Fruit fly (Drosophila melanogaster) whole organism, embryonic: Measurements from ENCODE around the gene CG5510.

ENCODE experiments used
- Atf-2 ChIP-seq: fragments of 200-800 bp; sonication (Bioruptor generic); optimal IDR thresholded peaks from 2 replicates; lab custom pipeline; 2016; ENCODE audit warnings: missing biosample characterization, missing genetic modification characterization
- Atf6 ChIP-seq: fragments of 200-800 bp; sonication (Bioruptor generic); IDR thresholded peaks from 2 replicates; pipeline ENCODE4 v1.3.6; 2022; ENCODE audit warnings: missing biosample characterization, missing genetic modification characterization
- CG10979 ChIP-seq: fragments of 200-800 bp; sonication (Bioruptor generic); optimal IDR thresholded peaks from 2 replicates; lab custom pipeline; 2018; ENCODE audit warnings: missing biosample characterization, mild to moderate bottlenecking, missing genetic modification characterization, moderate library complexity
- CG11247 ChIP-seq: fragments of 200-800 bp; sonication (Bioruptor generic); IDR thresholded peaks from 2 replicates; pipeline ENCODE4 v1.3.6; 2022; ENCODE audit warnings: missing biosample characterization, missing genetic modification characterization
- CG12769 ChIP-seq: fragments of 200-800 bp; sonication (Bioruptor generic); optimal IDR thresholded peaks from 2 replicates; lab custom pipeline; 2019; ENCODE audit warnings: missing biosample characterization, mild to moderate bottlenecking, missing genetic modification characterization, moderate library complexity
- CG16813 ChIP-seq: fragments of 200-800 bp; sonication (Bioruptor generic); IDR thresholded peaks from 3 replicates; pipeline ENCODE4 v1.3.6; 2022; ENCODE audit warnings: missing biosample characterization, missing genetic modification characterization; ENCODE audit not compliant: partially characterized antibody
- CG17385 ChIP-seq: fragments of 200-800 bp; sonication (Bioruptor generic); optimal IDR thresholded peaks from 3 replicates; lab custom pipeline; 2018; ENCODE audit warnings: missing biosample characterization, mild to moderate bottlenecking, missing genetic modification characterization
- CG17612 ChIP-seq: fragments of 200-800 bp; sonication (Bioruptor generic); IDR thresholded peaks from 2 replicates; pipeline ENCODE4 v1.3.6; 2022; ENCODE audit warnings: missing biosample characterization, missing genetic modification characterization
- CG18011 ChIP-seq: fragments of 200-800 bp; sonication (Bioruptor generic); optimal IDR thresholded peaks from 2 replicates; lab custom pipeline; 2017; ENCODE audit warnings: missing biosample characterization, missing genetic modification characterization, mild to moderate bottlenecking, moderate library complexity, missing genotype
- CG18599 ChIP-seq: fragments of 200-800 bp; sonication (Bioruptor generic); optimal IDR thresholded peaks from 3 replicates; lab custom pipeline; 2017; ENCODE audit warnings: missing biosample characterization, missing genetic modification characterization, mild to moderate bottlenecking, moderate library complexity, missing genetic modification reagents
- CG2889 ChIP-seq: fragments of 200-800 bp; sonication (Bioruptor generic); IDR thresholded peaks from 3 replicates; pipeline ENCODE4 v1.3.6; 2022; ENCODE audit warnings: missing biosample characterization, missing genetic modification characterization
- CG30020 ChIP-seq: fragments of 200-800 bp; optimal IDR thresholded peaks from 2 replicates; lab custom pipeline; 2019; ENCODE audit warnings: missing biosample characterization, mild to moderate bottlenecking, missing genetic modification characterization, moderate library complexity
- CG30431 ChIP-seq: fragments of 200-800 bp; sonication (Bioruptor generic); optimal IDR thresholded peaks from 2 replicates; lab custom pipeline; 2017; ENCODE audit warnings: missing biosample characterization, missing genetic modification characterization
- CG31388 ChIP-seq: fragments of 200-800 bp; sonication (Bioruptor generic); optimal IDR thresholded peaks from 2 replicates; lab custom pipeline; 2016; ENCODE audit warnings: missing biosample characterization, missing genetic modification characterization
- CG4328 ChIP-seq: fragments of 200-800 bp; sonication (Bioruptor generic); optimal IDR thresholded peaks from 3 replicates; lab custom pipeline; 2017; ENCODE audit warnings: missing biosample characterization, missing genetic modification reagents, missing genetic modification characterization
- CG7271 ChIP-seq: fragments of 200-800 bp; sonication (Bioruptor generic); optimal IDR thresholded peaks from 2 replicates; lab custom pipeline; 2018; ENCODE audit warnings: missing biosample characterization, mild to moderate bottlenecking, missing genetic modification characterization, moderate library complexity
- CG7357 ChIP-seq: fragments of 200-800 bp; sonication (Bioruptor generic); IDR thresholded peaks from 3 replicates; pipeline ENCODE4 v1.3.6; 2022; ENCODE audit warnings: missing biosample characterization, missing genetic modification characterization
- CG7839 ChIP-seq: fragments of 200-800 bp; sonication (Bioruptor generic); optimal IDR thresholded peaks from 3 replicates; lab custom pipeline; 2018; ENCODE audit warnings: missing biosample characterization, mild to moderate bottlenecking, missing genetic modification characterization, moderate library complexity
- CG8924 ChIP-seq: fragments of 200-800 bp; optimal IDR thresholded peaks from 3 replicates; lab custom pipeline; 2019; ENCODE audit warnings: missing biosample characterization, mild to moderate bottlenecking, missing genetic modification characterization, moderate library complexity
- D19A ChIP-seq: fragments of 200-800 bp; optimal IDR thresholded peaks from 3 replicates; lab custom pipeline; 2019; ENCODE audit warnings: missing biosample characterization, mild to moderate bottlenecking, missing genetic modification characterization, moderate library complexity
- Dad ChIP-seq: fragments of 200-800 bp; sonication (Bioruptor generic); optimal IDR thresholded peaks from 3 replicates; lab custom pipeline; 2016; ENCODE audit warnings: missing biosample characterization, missing genetic modification characterization
- Dfd ChIP-seq, 2 experiments: fragments of >200 bp; optimal IDR thresholded peaks; 2 replicates each; lab custom pipeline; 2017; ENCODE audit warnings: missing biosample characterization in 2 of 2, missing genetic modification characterization in 2 of 2
- Fer2 ChIP-seq: fragments of 200-800 bp; sonication (Bioruptor generic); optimal IDR thresholded peaks from 2 replicates; lab custom pipeline; 2018; ENCODE audit warnings: missing biosample characterization, mild to moderate bottlenecking, missing genetic modification characterization, moderate library complexity
- HHEX ChIP-seq: fragments of 200-800 bp; sonication (Bioruptor generic); optimal IDR thresholded peaks from 3 replicates; lab custom pipeline; 2017; ENCODE audit warnings: missing biosample characterization, mild to moderate bottlenecking, missing genetic modification characterization, missing genetic modification reagents
- Mad ChIP-seq: fragments of 200-800 bp; sonication (Bioruptor generic); optimal IDR thresholded peaks from 2 replicates; lab custom pipeline; 2016; ENCODE audit warnings: missing biosample characterization, missing genetic modification characterization
- NC2β ChIP-seq: fragments of 200-800 bp; sonication (Bioruptor generic); optimal IDR thresholded peaks from 2 replicates; lab custom pipeline; 2016; ENCODE audit warnings: missing biosample characterization, missing genetic modification characterization
- NK7.1 ChIP-seq: fragments of 200-800 bp; sonication (Bioruptor generic); optimal IDR thresholded peaks from 3 replicates; lab custom pipeline; 2016; ENCODE audit warnings: missing biosample characterization, missing genetic modification characterization
- Oaz ChIP-seq: fragments of 200-800 bp; sonication (Bioruptor generic); IDR thresholded peaks from 2 replicates; pipeline ENCODE4 v1.3.6; 2022; ENCODE audit warnings: missing biosample characterization, missing genetic modification characterization
- Rfx ChIP-seq: fragments of 200-800 bp; sonication (Bioruptor generic); IDR thresholded peaks from 2 replicates; pipeline ENCODE4 v1.3.6; 2022; ENCODE audit warnings: missing biosample characterization, missing genetic modification characterization
- YL-1 ChIP-seq: fragments of 200-800 bp; sonication (Bioruptor generic); optimal IDR thresholded peaks from 3 replicates; lab custom pipeline; 2017; ENCODE audit warnings: missing biosample characterization, mild to moderate bottlenecking, missing genetic modification characterization
- ap ChIP-seq: fragments of 200-800 bp; sonication (Bioruptor generic); IDR thresholded peaks from 2 replicates; pipeline ENCODE4 v1.3.6; 2022; ENCODE audit warnings: missing biosample characterization, missing genetic modification characterization
- chif ChIP-seq, 2 experiments: fragments of 200-800 bp; sonication (Bioruptor generic); optimal IDR thresholded peaks; 3 replicates each; lab custom pipeline; 2016; ENCODE audit warnings: missing biosample characterization in 2 of 2, missing genetic modification characterization in 2 of 2
- chinmo ChIP-seq: fragments of 200-800 bp; sonication (Bioruptor generic); IDR thresholded peaks from 4 replicates; pipeline ENCODE4 v1.3.6; 2022; ENCODE audit warnings: missing biosample characterization, missing genetic modification characterization; ENCODE audit not compliant: partially characterized antibody
- chn ChIP-seq: fragments of 200-800 bp; sonication (Bioruptor generic); optimal IDR thresholded peaks from 2 replicates; lab custom pipeline; 2016; ENCODE audit warnings: missing biosample characterization, missing genetic modification characterization
- crc ChIP-seq: fragments of 200-800 bp; sonication (Bioruptor generic); optimal IDR thresholded peaks from 2 replicates; lab custom pipeline; 2016; ENCODE audit warnings: missing biosample characterization, missing genetic modification characterization
- dmrt99B ChIP-seq: fragments of 200-800 bp; sonication (Bioruptor generic); optimal IDR thresholded peaks from 2 replicates; lab custom pipeline; 2018; ENCODE audit warnings: missing biosample characterization, mild to moderate bottlenecking, missing genetic modification characterization, moderate library complexity
- emc ChIP-seq: fragments of 200-800 bp; sonication (Bioruptor generic); optimal IDR thresholded peaks from 2 replicates; lab custom pipeline; 2016; ENCODE audit warnings: missing biosample characterization, missing genetic modification characterization
- fd3F ChIP-seq: fragments of 200-800 bp; sonication (Bioruptor generic); optimal IDR thresholded peaks from 2 replicates; lab custom pipeline; 2018; ENCODE audit warnings: missing biosample characterization, mild to moderate bottlenecking, missing genetic modification characterization, moderate library complexity
- fd96Cb ChIP-seq: fragments of 200-800 bp; sonication (Bioruptor generic); optimal IDR thresholded peaks from 2 replicates; lab custom pipeline; 2018; ENCODE audit warnings: missing biosample characterization, mild to moderate bottlenecking, missing genetic modification characterization, moderate library complexity
- grn ChIP-seq: fragments of 200-800 bp; sonication (Bioruptor generic); optimal IDR thresholded peaks from 3 replicates; lab custom pipeline; 2017; ENCODE audit warnings: missing biosample characterization, missing genetic modification characterization
- mam ChIP-seq: fragments of 200-800 bp; sonication (Bioruptor generic); optimal IDR thresholded peaks from 3 replicates; lab custom pipeline; 2016; ENCODE audit warnings: missing biosample characterization, missing genetic modification characterization
- nerfin-1 ChIP-seq: fragments of 200-800 bp; sonication (Bioruptor generic); optimal IDR thresholded peaks from 3 replicates; lab custom pipeline; 2019; ENCODE audit warnings: missing biosample characterization, mild to moderate bottlenecking, missing genetic modification characterization, moderate library complexity
- pb ChIP-seq: fragments of 200-800 bp; sonication (Bioruptor generic); optimal IDR thresholded peaks from 3 replicates; lab custom pipeline; 2016; ENCODE audit warnings: missing biosample characterization, missing genetic modification characterization
- repo ChIP-seq: fragments of 200-800 bp; sonication (Bioruptor generic); optimal IDR thresholded peaks from 2 replicates; lab custom pipeline; 2016; ENCODE audit warnings: missing biosample characterization, missing genetic modification characterization
- sd ChIP-seq: fragments of 200-800 bp; sonication (Bioruptor generic); optimal IDR thresholded peaks from 3 replicates; lab custom pipeline; 2018; ENCODE audit warnings: missing biosample characterization, mild to moderate bottlenecking, missing genetic modification characterization, moderate library complexity
- slbo ChIP-seq: fragments of 200-800 bp; sonication (Bioruptor generic); IDR thresholded peaks from 2 replicates; pipeline ENCODE4 v1.3.6; 2022; ENCODE audit warnings: missing biosample characterization, missing genetic modification characterization
- slp2 ChIP-seq: fragments of 200-800 bp; sonication (Bioruptor generic); optimal IDR thresholded peaks from 2 replicates; lab custom pipeline; 2016; ENCODE audit warnings: missing biosample characterization, missing genetic modification characterization
- tap ChIP-seq: fragments of 200-800 bp; optimal IDR thresholded peaks from 3 replicates; lab custom pipeline; 2019; ENCODE audit warnings: missing biosample characterization, mild to moderate bottlenecking, missing genetic modification characterization, moderate library complexity
- tgo ChIP-seq: fragments of 200-800 bp; sonication (Bioruptor generic); IDR thresholded peaks from 3 replicates; pipeline ENCODE4 v1.3.6; 2022; ENCODE audit warnings: missing biosample characterization, missing genetic modification characterization
- usp ChIP-seq: fragments of >200 bp; optimal IDR thresholded peaks from 2 replicates; lab custom pipeline; 2017; ENCODE audit warnings: missing biosample characterization, missing genetic modification characterization

CG5510 gene

DNA sequence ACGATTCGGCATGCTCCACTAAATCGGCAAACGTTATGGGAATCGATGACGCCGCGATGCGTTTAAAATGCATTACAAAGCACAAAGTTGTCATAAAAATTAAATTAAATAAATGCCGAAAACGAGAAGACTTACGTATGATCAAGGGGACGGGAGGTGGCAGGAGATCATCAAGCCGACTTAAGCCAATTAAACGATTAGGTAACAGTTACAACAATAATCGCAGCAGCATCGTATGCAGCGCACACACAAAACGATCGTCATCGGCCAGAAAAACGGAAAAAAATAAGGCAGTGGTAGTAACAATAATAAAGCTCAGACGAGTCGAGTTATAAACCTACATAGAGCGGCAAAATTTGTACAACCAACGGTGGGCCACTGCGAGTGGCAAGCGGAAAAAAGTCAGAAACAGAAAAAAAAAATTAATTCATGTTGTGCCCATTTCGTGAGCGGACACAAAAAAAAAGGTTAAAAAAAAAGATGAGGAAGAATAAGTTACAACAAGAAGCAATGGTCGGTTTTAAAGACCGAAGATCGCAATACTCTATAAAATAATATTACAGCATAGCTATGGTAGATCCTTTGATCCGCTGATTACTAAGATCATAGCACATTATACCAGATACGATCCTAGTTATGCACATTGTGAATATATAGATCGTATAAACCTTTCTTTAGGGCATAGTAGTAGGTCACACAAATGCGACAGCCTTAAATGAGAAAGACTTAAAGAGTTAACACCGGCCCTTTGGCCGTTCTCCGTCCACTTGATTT lies 37.2 kb upstream of the CG5510 start (continued):
- TF ChIP-seq CG7271 (tag; lab: Kevin White, UChicago) = no peak
- no peak for TF ChIP-seq slp2
- TF ChIP-seq Mad (GFP tag; lab: Kevin White, UChicago) = no peak
- TF ChIP-seq CG4328 = no peak
- no peak; the same call in 2 of the 3 replicates for TF ChIP-seq CG2889 (GFP tag; lab: Robert Waterston, UW)
- TF ChIP-seq CG18011 (GFP tag; lab: Kevin White, UChicago) = no peak
- no peak for TF ChIP-seq Dfd (GFP tag; optimal IDR thresholded peaks at IDR 0.05; lab: Kevin White, UChicago)
- peak; percentile 12 to 39 for TF ChIP-seq chif (GFP tag; optimal IDR thresholded peaks at IDR 0.05; lab: Kevin White, UChicago)
- no peak for TF ChIP-seq NC2β (GFP tag; lab: Kevin White, UChicago)
- TF ChIP-seq CG31388 (GFP tag; lab: Kevin White, UChicago) = no peak
- peak; percentile 0 for TF ChIP-seq pb (GFP tag; lab: Kevin White, UChicago)
- peak; percentile 6 for TF ChIP-seq mam
- no peak for TF ChIP-seq slbo (GFP tag; lab: Robert Waterston, UW)
- TF ChIP-seq Rfx (GFP tag; lab: Robert Waterston, UW) = 0 out of 2 replicates have a peak, but pooled peaks have one; percentile 26
- peak; percentile 48 for TF ChIP-seq CG8924
- TF ChIP-seq CG18599 (GFP tag; lab: Kevin White, UChicago) = peak; percentile 16
- no peak for TF ChIP-seq crc (GFP tag; lab: Kevin White, UChicago)
- TF ChIP-seq CG30431 (GFP tag; lab: Kevin White, UChicago) = no peak
- TF ChIP-seq CG30020 (tag; lab: Kevin White, UChicago) = no peak
- no peak for TF ChIP-seq NK7.1 (GFP tag; lab: Kevin White, UChicago)
- no peak for TF ChIP-seq emc (GFP tag; lab: Kevin White, UChicago)
- TF ChIP-seq Atf-2 = no peak
- no peak for TF ChIP-seq chn (GFP tag; lab: Kevin White, UChicago)
- no peak for TF ChIP-seq YL-1 (GFP tag; lab: Kevin White, UChicago)
- TF ChIP-seq Fer2 (tag; lab: Kevin White, UChicago) = no peak
- no peak for TF ChIP-seq Dad (GFP tag; lab: Kevin White, UChicago)
- peak; percentile 59 for TF ChIP-seq nerfin-1
- peak; percentile 60 for TF ChIP-seq CG17385 (GFP tag; lab: Kevin White, UChicago)
- TF ChIP-seq tap (tag; lab: Kevin White, UChicago) = peak; percentile 72
- peak; percentile 62 for TF ChIP-seq fd96Cb
- no peak for TF ChIP-seq CG17612 (GFP tag; lab: Robert Waterston, UW)
- TF ChIP-seq CG7839 (tag; lab: Kevin White, UChicago) = peak; percentile 66
- peak; percentile 40; the same call in 1 of the 2 replicates for TF ChIP-seq CG11247 (GFP tag; lab: Robert Waterston, UW)
- TF ChIP-seq sd (tag; lab: Kevin White, UChicago) = no peak
- TF ChIP-seq chinmo = no peak
- peak; percentile 21 for TF ChIP-seq HHEX (GFP tag; lab: Kevin White, UChicago)
- TF ChIP-seq repo (GFP tag; lab: Kevin White, UChicago) = no peak
- TF ChIP-seq usp (GFP tag; lab: Kevin White, UChicago) = no peak
- no peak for TF ChIP-seq CG12769 (tag; lab: Kevin White, UChicago)
- TF ChIP-seq fd3F (GFP tag; lab: Kevin White, UChicago) = no peak
- TF ChIP-seq CG16813 (GFP tag; lab: Robert Waterston, UW) = no peak
- TF ChIP-seq D19A (tag; lab: Kevin White, UChicago) = peak; percentile 90
- TF ChIP-seq ap (GFP tag; lab: Robert Waterston, UW) = no peak
- peak; percentile 54; the same call in 2 of the 3 replicates for TF ChIP-seq tgo
- peak; percentile 36; the same call in 1 of the 2 replicates for TF ChIP-seq Oaz (GFP tag; lab: Robert Waterston, UW)
- no peak for TF ChIP-seq Atf6 (GFP tag; lab: Robert Waterston, UW)
- no peak for TF ChIP-seq grn (GFP tag; lab: Kevin White, UChicago)
- 0 out of 3 replicates have a peak, but pooled peaks have one; percentile 36 for TF ChIP-seq CG7357 (GFP tag; lab: Robert Waterston, UW)
- TF ChIP-seq dmrt99B = peak; percentile 85
- TF ChIP-seq CG10979 (tag; lab: Kevin White, UChicago) = peak; percentile 55
